Worm (Caenorhabditis elegans): ENCODE data around the gene F36D3.1.

ce11 chrV:16503164-16503563, 4.0 kb downstream of the F36D3.1 start, which contains the start of gene F36D3.14:
- TF ChIP-seq lin-35 (GFP tag; optimal IDR thresholded peaks at IDR 0.05) (no peak), ztf-4 (tag; optimal IDR thresholded peaks at IDR 0.05) (no peak), snu-23 (GFP tag; optimal IDR thresholded peaks at IDR 0.05) (no peak)
